Worm (Caenorhabditis elegans) whole organism, young adult: ENCODE data around the gene tbx-9.

ENCODE experiments used
- B0261.1 ChIP-seq: sonication (generic microtip); optimal IDR thresholded peaks from 2 replicates; lab custom pipeline; 2016; ENCODE audit warnings: mild to moderate bottlenecking, missing genetic modification characterization, moderate library complexity, missing compliant biosample characterization
- F55B11.4 ChIP-seq: sonication (generic microtip); optimal IDR thresholded peaks from 2 replicates; lab custom pipeline; 2016; ENCODE audit warnings: missing compliant biosample characterization, missing genetic modification characterization, borderline replicate concordance; ENCODE audit not compliant: insufficient read depth
- ZK185.1 ChIP-seq: sonication (generic microtip); optimal IDR thresholded peaks from 2 replicates; lab custom pipeline; 2016; ENCODE audit warnings: mild to moderate bottlenecking, missing genetic modification characterization, missing compliant biosample characterization; ENCODE audit not compliant: poor library complexity, severe bottlenecking
- attf-5 ChIP-seq: fragments of 200-800 bp; sonication (Bioruptor generic); optimal IDR thresholded peaks from 2 replicates; lab custom pipeline; 2018; ENCODE audit warnings: mild to moderate bottlenecking, missing genetic modification characterization, missing compliant biosample characterization
- bed-1 ChIP-seq: fragments of 200-800 bp; sonication (Bioruptor generic); IDR thresholded peaks from 2 replicates; pipeline ENCODE4 v1.3.6; 2022; ENCODE audit warnings: missing genetic modification reagents, missing genetic modification characterization, missing compliant biosample characterization
- die-1 ChIP-seq: sonication (generic microtip); optimal IDR thresholded peaks from 2 replicates; lab custom pipeline; 2016; ENCODE audit warnings: missing genotype, mild to moderate bottlenecking, missing genetic modification characterization, missing compliant biosample characterization
- efl-1 ChIP-seq: fragments of 150-350 bp; optimal IDR thresholded peaks from 2 replicates; lab custom pipeline; 2014; ENCODE audit warnings: missing biosample characterization, missing genetic modification reagents, missing genetic modification characterization
- ets-4 ChIP-seq: fragments of 200-800 bp; sonication (Bioruptor generic); optimal IDR thresholded peaks from 2 replicates; lab custom pipeline; 2018; ENCODE audit warnings: mild to moderate bottlenecking, missing genetic modification characterization, missing compliant biosample characterization
- fkh-3 ChIP-seq: sonication (generic microtip); optimal IDR thresholded peaks from 2 replicates; lab custom pipeline; 2016; ENCODE audit warnings: mild to moderate bottlenecking, missing genetic modification characterization, missing compliant biosample characterization
- hmg-1.2 ChIP-seq: fragments of 200-800 bp; sonication (Bioruptor generic); IDR thresholded peaks from 2 replicates; pipeline ENCODE4 v1.3.6; 2022; ENCODE audit warnings: missing genetic modification reagents, missing genetic modification characterization, missing compliant biosample characterization
- hmg-20 ChIP-seq: fragments of 200-800 bp; sonication (Bioruptor generic); IDR thresholded peaks from 2 replicates; pipeline ENCODE4 v1.3.6; 2022; ENCODE audit warnings: missing genetic modification reagents, missing genetic modification characterization, missing compliant biosample characterization
- lag-1 ChIP-seq: fragments of 200-800 bp; sonication (Bioruptor generic); IDR thresholded peaks from 2 replicates; pipeline ENCODE4 v1.3.6; 2022; ENCODE audit warnings: missing genetic modification reagents, missing genetic modification characterization, missing compliant biosample characterization
- lin-26 ChIP-seq: fragments of 200-800 bp; sonication (Bioruptor generic); IDR thresholded peaks from 2 replicates; pipeline ENCODE4 v1.3.6; 2022; ENCODE audit warnings: missing genetic modification reagents, missing genetic modification characterization, missing compliant biosample characterization
- lin-54 ChIP-seq: fragments of 200-800 bp; sonication (Bioruptor generic); optimal IDR thresholded peaks from 2 replicates; lab custom pipeline; 2018; ENCODE audit warnings: mild to moderate bottlenecking, missing genetic modification characterization, missing compliant biosample characterization
- nhr-80 ChIP-seq: sonication (generic microtip); optimal IDR thresholded peaks from 2 replicates; lab custom pipeline; 2016; ENCODE audit warnings: missing genetic modification characterization, missing compliant biosample characterization
- pha-4 ChIP-seq: fragments of 150-350 bp; sonication (generic microtip); optimal IDR thresholded peaks from 2 replicates; lab custom pipeline; 2014; ENCODE audit warnings: missing biosample characterization, missing genetic modification reagents, missing genetic modification characterization
- rcor-1 ChIP-seq: fragments of 200-800 bp; sonication (Bioruptor generic); IDR thresholded peaks from 2 replicates; pipeline ENCODE4 v1.3.6; 2022; ENCODE audit warnings: missing genetic modification reagents, missing genetic modification characterization, missing compliant biosample characterization
- repo-1 ChIP-seq: sonication (generic microtip); optimal IDR thresholded peaks from 2 replicates; lab custom pipeline; 2017; ENCODE audit warnings: mild to moderate bottlenecking, missing genetic modification characterization, missing compliant biosample characterization
- sdz-38 ChIP-seq: sonication (generic microtip); optimal IDR thresholded peaks from 2 replicates; lab custom pipeline; 2016; ENCODE audit warnings: missing genotype, missing genetic modification characterization, missing compliant biosample characterization
- snpc-3.4 ChIP-seq: sonication (generic microtip); optimal IDR thresholded peaks from 2 replicates; lab custom pipeline; 2017; ENCODE audit warnings: missing genetic modification characterization, mild to moderate bottlenecking, missing compliant biosample characterization, antibody characterized with exemption, moderate library complexity, missing genotype, missing genetic modification reagents
- snpc-4 ChIP-seq, 5 experiments: fragments of 150-350 bp in 1 of 5; sonication (generic microtip) in 4 of 5; optimal IDR thresholded peaks; 2 replicates each; lab custom pipeline; 2014 to 2018; ENCODE audit warnings: missing genetic modification characterization in 5 of 5, missing biosample characterization in 3 of 5, antibody characterized with exemption in 2 of 5, mild to moderate bottlenecking in 2 of 5, missing compliant biosample characterization in 2 of 5, missing genotype in 2 of 5, moderate library complexity in 2 of 5, missing genetic modification reagents in 1 of 5
- tbp1 ChIP-seq: fragments of 200-800 bp; sonication (Bioruptor generic); optimal IDR thresholded peaks from 2 replicates; lab custom pipeline; 2018; ENCODE audit warnings: mild to moderate bottlenecking, missing genetic modification characterization, missing compliant biosample characterization
- zim-3 ChIP-seq: sonication (generic microtip); optimal IDR thresholded peaks from 2 replicates; lab custom pipeline; 2017; ENCODE audit warnings: mild to moderate bottlenecking, missing genetic modification characterization, moderate library complexity, missing compliant biosample characterization
- ztf-18 ChIP-seq: sonication (generic microtip); optimal IDR thresholded peaks from 2 replicates; lab custom pipeline; 2016; ENCODE audit warnings: missing genotype, mild to moderate bottlenecking, missing genetic modification characterization, missing compliant biosample characterization

The tbx-9 gene

DNA sequence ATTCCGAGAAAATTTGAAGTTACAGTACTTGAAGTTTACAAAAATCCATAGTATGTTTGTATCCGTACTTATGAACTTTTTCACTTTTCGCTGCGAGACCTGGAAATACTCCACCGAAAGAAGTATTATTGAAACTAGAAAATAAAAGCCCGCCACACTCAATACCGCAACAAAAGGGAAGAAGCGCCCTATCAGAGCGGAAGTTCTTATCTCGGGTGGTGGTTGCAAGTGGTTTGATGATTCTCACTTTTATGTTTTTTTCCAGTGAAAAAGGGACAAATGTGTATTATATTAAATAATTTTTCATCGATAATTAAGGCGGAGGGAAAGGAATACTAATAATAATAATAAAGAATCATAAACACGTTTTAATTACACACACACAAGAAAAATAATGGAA is 27.4 kb downstream of the tbx-9 start:
- TF ChIP-seq nhr-80 (tag; lab: Kevin White, UChicago) (peak; percentile 24), B0261.1 (tag; lab: Kevin White, UChicago) (no peak), ztf-18 (tag; lab: Kevin White, UChicago) (peak; percentile 0)

DNA sequence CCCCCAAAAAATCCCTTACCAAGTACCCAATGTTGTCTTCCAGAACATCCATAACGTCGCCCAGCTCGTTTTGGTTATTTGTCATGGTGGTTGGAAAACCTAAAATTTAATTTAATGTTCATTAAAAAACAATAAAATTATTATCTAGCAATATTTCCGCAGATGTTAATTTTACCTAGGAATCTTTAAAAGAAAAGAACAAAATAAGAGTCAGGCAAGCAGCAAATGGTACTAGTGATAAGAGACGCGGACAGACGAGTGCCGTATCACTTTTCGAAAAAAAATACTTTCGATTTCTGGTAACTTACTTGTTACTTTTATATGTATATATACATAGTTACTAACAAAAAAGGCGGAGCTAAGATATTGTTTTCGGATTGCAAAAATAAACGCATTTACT is 30.6 kb downstream of the tbx-9 start, which contains the start of gene T07A5.7:
T07A5.7 (minus strand) TSS at position 101 of the 400 bp plus-strand sequence.
- TF ChIP-seq fkh-3 (tag; lab: Kevin White, UChicago): no peak

DNA sequence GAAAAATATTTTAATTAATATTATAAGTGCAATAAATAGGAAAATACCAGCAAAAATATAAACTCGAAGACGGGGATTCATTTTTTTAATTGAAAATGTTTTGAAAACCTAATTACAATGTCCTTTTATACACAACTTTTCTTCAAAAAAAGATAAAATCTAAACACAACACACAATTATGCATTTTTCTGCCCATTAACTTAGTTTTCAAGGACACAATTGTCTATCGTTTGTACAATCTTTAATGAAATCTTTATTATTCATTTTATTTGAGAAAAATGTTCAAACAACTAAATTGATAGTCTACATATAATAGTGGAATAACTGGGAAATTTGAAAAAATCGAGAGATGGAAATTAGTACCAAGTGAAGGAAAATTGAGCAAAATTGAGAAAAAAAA is 35.6 kb downstream of the tbx-9 start, which contains the start of gene T07A5.1:
T07A5.1 (minus strand) TSS at position 149 of the 400 bp plus-strand sequence.
- TF ChIP-seq F55B11.4 (tag; lab: Kevin White, UChicago): no peak
- no peak for TF ChIP-seq hmg-20 (GFP tag; lab: Robert Waterston, UW)
- no peak for TF ChIP-seq bed-1 (GFP tag; lab: Robert Waterston, UW)
- TF ChIP-seq ZK185.1: no peak
- TF ChIP-seq snpc-3.4: no peak
- no peak for TF ChIP-seq lag-1 (GFP tag; lab: Robert Waterston, UW)
- TF ChIP-seq snpc-4 (GFP tag; optimal IDR thresholded peaks at IDR 0.05; lab: Kevin White, UChicago): no peak
- TF ChIP-seq snpc-4 (tag; optimal IDR thresholded peaks at IDR 0.05; lab: Kevin White, UChicago): no peak
- TF ChIP-seq rcor-1 (GFP tag; lab: Robert Waterston, UW): no peak
- TF ChIP-seq ets-4 (GFP tag; lab: Kevin White, UChicago): no peak
- TF ChIP-seq pha-4 (tag; lab: Kevin White, UChicago): no peak
- no peak for TF ChIP-seq efl-1 (GFP tag; lab: Kevin White, UChicago)
- TF ChIP-seq zim-3 (tag; lab: Kevin White, UChicago): no peak

DNA sequence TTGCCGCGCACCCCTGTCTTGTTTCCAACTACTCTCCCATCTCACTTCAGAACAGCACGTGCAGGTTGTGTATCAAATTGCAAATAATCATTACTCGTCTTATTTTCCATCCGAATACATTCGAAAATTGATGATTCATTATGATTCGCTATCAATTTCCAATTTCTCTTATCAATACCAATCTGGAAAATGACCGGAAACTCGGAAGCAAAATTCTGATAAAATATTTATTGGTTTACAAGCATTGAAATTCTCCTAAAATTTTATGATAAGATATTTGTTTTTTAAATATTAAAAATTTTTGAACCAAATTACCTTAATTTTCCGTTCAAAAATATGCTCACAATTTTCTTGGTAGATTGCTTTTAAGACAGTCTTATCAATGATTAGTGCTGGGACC is 36.4 kb downstream of the tbx-9 start:
- TF ChIP-seq hmg-1.2 (GFP tag; lab: Robert Waterston, UW) (no peak), nhr-80 (tag; lab: Kevin White, UChicago) (peak; percentile 42)

DNA sequence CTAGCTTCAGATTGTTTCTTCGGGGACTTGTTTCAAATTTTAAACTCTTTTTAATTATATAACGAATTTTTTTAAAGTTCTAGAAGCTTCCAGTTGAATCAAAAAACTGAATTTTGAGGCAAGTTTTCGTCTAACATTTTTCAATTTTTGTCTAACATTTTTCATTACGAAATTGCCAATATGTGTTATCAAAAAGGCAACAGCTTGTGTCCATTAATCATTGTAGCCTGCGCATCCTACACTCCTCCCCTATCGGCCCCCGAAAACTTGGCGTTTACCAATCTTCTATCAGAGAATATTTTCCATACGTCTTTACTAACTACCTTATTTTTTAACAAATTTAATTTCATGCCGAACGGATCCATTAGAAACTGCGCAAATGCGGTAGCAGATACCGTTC is 41.6 kb downstream of the tbx-9 start, which contains the start of gene vglu-3:
vglu-3 (plus strand) TSS at position 301 of the 400 bp plus-strand sequence.
- TF ChIP-seq die-1 (tag; lab: Kevin White, UChicago) (no peak), snpc-3.4 (no peak), rcor-1 (GFP tag; lab: Robert Waterston, UW) (no peak), lin-54 (no peak), B0261.1 (tag; lab: Kevin White, UChicago) (no peak), repo-1 (tag; lab: Kevin White, UChicago) (no peak), tbp1 (GFP tag; lab: Kevin White, UChicago) (no peak), attf-5 (GFP tag; lab: Kevin White, UChicago) (no peak)
- TF ChIP-seq, all 124 proteins: peak for 0

DNA sequence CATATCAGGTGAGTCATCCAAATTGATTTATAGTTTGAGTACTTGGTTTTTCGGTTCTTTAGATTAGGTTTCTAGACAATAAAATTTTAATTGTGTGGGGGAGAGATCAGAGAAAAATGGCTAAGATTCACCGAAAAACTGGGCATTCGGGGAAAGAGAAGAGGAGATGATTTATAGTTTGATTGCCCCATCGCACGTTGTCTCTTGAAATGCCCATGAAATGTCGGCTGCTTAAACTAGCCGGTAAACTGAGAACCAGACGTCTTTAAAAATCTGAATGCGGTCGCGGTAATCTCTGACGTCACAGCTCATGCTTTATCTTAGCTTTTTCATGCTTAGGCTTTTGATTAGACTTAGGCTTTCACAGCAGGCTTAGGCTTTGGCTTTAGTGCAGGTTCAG is 44.8 kb downstream of the tbx-9 start:
- no peak for TF ChIP-seq snpc-4 (GFP tag; optimal IDR thresholded peaks at IDR 0.05; lab: Kevin White, UChicago)
- TF ChIP-seq snpc-4 (tag; optimal IDR thresholded peaks at IDR 0.05; lab: Kevin White, UChicago): peak in 2 of 4 experiments; percentile 4 to 51
- TF ChIP-seq lin-26 (GFP tag; lab: Robert Waterston, UW): 0 out of 2 replicates have a peak, but pooled peaks have one; percentile 23
- TF ChIP-seq sdz-38 (tag; lab: Kevin White, UChicago): no peak

DNA sequence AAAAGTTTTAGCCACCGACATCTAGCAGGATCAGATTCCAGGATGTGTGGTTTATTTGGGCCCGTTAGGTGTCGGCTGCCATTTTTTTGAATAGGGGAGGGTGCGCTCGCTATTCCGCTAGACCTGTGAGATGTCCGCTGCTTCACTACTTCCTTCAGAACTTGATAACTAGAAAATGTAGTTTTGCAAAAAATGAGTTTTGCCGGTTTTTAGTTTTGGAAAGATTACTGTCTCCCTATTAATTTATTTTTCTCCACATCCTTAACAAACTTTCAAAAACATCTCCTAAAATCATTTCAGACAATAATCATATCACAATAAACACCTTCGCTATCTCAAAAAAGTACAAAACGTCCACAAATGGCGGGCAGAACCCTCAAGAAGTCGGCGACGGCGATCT is 46.8 kb downstream of the tbx-9 start, which contains the start of gene vglu-2:
vglu-2 (plus strand) TSS at position 301 of the 400 bp plus-strand sequence.
- TF ChIP-seq bed-1 (GFP tag; lab: Robert Waterston, UW) (no peak), snpc-4 (GFP tag; optimal IDR thresholded peaks at IDR 0.05; lab: Kevin White, UChicago) (no peak), snpc-4 (tag; optimal IDR thresholded peaks at IDR 0.05; lab: Kevin White, UChicago) (peak in 2 of 4 experiments; percentile 29 to 56)
